Worm (Caenorhabditis elegans) whole organism, L4 larva: ENCODE results near the gene E04F6.9.

Experiments
- D1046.2 ChIP-seq: fragments of 200-800 bp; sonication (Bioruptor generic); IDR thresholded peaks from 2 replicates; pipeline ENCODE4 v1.3.6; 2022; ENCODE audit warnings: missing genetic modification characterization, missing compliant biosample characterization
- F10B5.3 ChIP-seq: sonication (generic microtip); optimal IDR thresholded peaks from 2 replicates; lab custom pipeline; 2016; ENCODE audit warnings: mild to moderate bottlenecking, missing genetic modification characterization, missing compliant biosample characterization
- F49E8.2 ChIP-seq: sonication (generic microtip); optimal IDR thresholded peaks from 2 replicates; lab custom pipeline; 2016; ENCODE audit warnings: missing compliant biosample characterization, mild to moderate bottlenecking, missing genetic modification characterization, borderline replicate concordance
- R02D3.7 ChIP-seq: fragments of 150-350 bp; sonication (generic microtip); optimal IDR thresholded peaks from 3 replicates; lab custom pipeline; 2014; ENCODE audit warnings: missing biosample characterization, missing genetic modification characterization
- T26A8.4 ChIP-seq: fragments of 200-800 bp; sonication (Bioruptor generic); IDR thresholded peaks from 2 replicates; pipeline ENCODE4 v1.3.6; 2022; ENCODE audit warnings: missing genetic modification characterization, missing compliant biosample characterization
- Y5F2A.4 ChIP-seq: fragments of 200-800 bp; sonication (Bioruptor generic); optimal IDR thresholded peaks from 2 replicates; lab custom pipeline; 2018; ENCODE audit warnings: mild to moderate bottlenecking, missing genetic modification characterization, missing compliant biosample characterization
- ZK546.5 ChIP-seq, 2 experiments: sonication (generic microtip); optimal IDR thresholded peaks; 2 replicates each; lab custom pipeline; 2017; ENCODE audit warnings: missing biosample characterization in 2 of 2, missing genetic modification characterization in 2 of 2
- aly-2 ChIP-seq: sonication (generic microtip); optimal IDR thresholded peaks from 2 replicates; lab custom pipeline; 2018; ENCODE audit warnings: missing biosample characterization, missing genetic modification characterization
- attf-4 ChIP-seq: sonication (generic microtip); optimal IDR thresholded peaks from 3 replicates; lab custom pipeline; 2017; ENCODE audit warnings: missing biosample characterization, missing genetic modification characterization
- ceh-20 ChIP-seq: fragments of 200-800 bp; sonication (Bioruptor generic); IDR thresholded peaks from 2 replicates; pipeline ENCODE4 v1.3.6; 2022; ENCODE audit warnings: missing genetic modification reagents, missing genetic modification characterization, missing compliant biosample characterization
- ceh-28 ChIP-seq: fragments of 150-350 bp; optimal IDR thresholded peaks from 2 replicates; lab custom pipeline; 2014; ENCODE audit warnings: missing biosample characterization, missing genetic modification reagents, missing genetic modification characterization
- ceh-32 ChIP-seq: sonication (generic microtip); optimal IDR thresholded peaks from 2 replicates; lab custom pipeline; 2016; ENCODE audit warnings: mild to moderate bottlenecking, missing genetic modification characterization, missing compliant biosample characterization; ENCODE audit not compliant: poor library complexity
- ceh-44 ChIP-seq: fragments of 200-800 bp; sonication (Bioruptor generic); IDR thresholded peaks from 2 replicates; pipeline ENCODE4 v1.3.6; 2022; ENCODE audit warnings: missing genetic modification reagents, missing genetic modification characterization, missing compliant biosample characterization
- ceh-62 ChIP-seq: sonication (generic microtip); optimal IDR thresholded peaks from 2 replicates; lab custom pipeline; 2017; ENCODE audit warnings: missing biosample characterization, missing genetic modification characterization
- ceh-82 ChIP-seq: sonication (generic microtip); optimal IDR thresholded peaks from 2 replicates; lab custom pipeline; 2017; ENCODE audit warnings: missing biosample characterization, missing genetic modification characterization
- daf-12 ChIP-seq: fragments of 150-350 bp; optimal IDR thresholded peaks from 2 replicates; lab custom pipeline; 2014; ENCODE audit warnings: missing biosample characterization, missing genetic modification reagents, missing genetic modification characterization
- daf-19 ChIP-seq: fragments of 200-800 bp; sonication (Bioruptor generic); conservative IDR thresholded peaks from 2 replicates; pipeline ENCODE4 v1.3.6; 2022; ENCODE audit warnings: missing genetic modification characterization, missing compliant biosample characterization
- dmd-6 ChIP-seq: fragments of 200-800 bp; sonication (Bioruptor generic); IDR thresholded peaks from 2 replicates; pipeline ENCODE4 v1.3.6; 2022; ENCODE audit warnings: missing genetic modification reagents, missing genetic modification characterization, missing compliant biosample characterization
- dmd-9 ChIP-seq: fragments of 200-800 bp; sonication (Bioruptor generic); IDR thresholded peaks from 2 replicates; pipeline ENCODE4 v1.3.6; 2022; ENCODE audit warnings: missing genetic modification reagents, missing genetic modification characterization, missing compliant biosample characterization
- hif-1 ChIP-seq, 2 experiments: sonication (generic microtip); optimal IDR thresholded peaks; 2 replicates each; lab custom pipeline; 2016 to 2017; ENCODE audit warnings: missing compliant biosample characterization in 2 of 2, missing genetic modification characterization in 2 of 2, missing genetic modification reagents in 2 of 2, missing genotype in 2 of 2, mild to moderate bottlenecking in 1 of 2
- jun-1 ChIP-seq: fragments of 150-350 bp; optimal IDR thresholded peaks from 2 replicates; lab custom pipeline; 2014; ENCODE audit warnings: missing biosample characterization, missing genetic modification reagents, missing genetic modification characterization
- lin-1 ChIP-seq: fragments of 200-800 bp; sonication (Bioruptor generic); IDR thresholded peaks from 2 replicates; pipeline ENCODE4 v1.3.6; 2022; ENCODE audit warnings: missing genetic modification reagents, missing genetic modification characterization, missing compliant biosample characterization
- lin-15B ChIP-seq: fragments of 150-350 bp; sonication (generic microtip); optimal IDR thresholded peaks from 3 replicates; lab custom pipeline; 2014; ENCODE audit warnings: missing biosample characterization, missing genetic modification characterization
- lin-39 ChIP-seq: fragments of 150-350 bp; optimal IDR thresholded peaks from 2 replicates; lab custom pipeline; 2014; ENCODE audit warnings: missing biosample characterization, missing genetic modification reagents, missing genetic modification characterization
- lir-3 ChIP-seq: sonication (generic microtip); optimal IDR thresholded peaks from 2 replicates; lab custom pipeline; 2016; ENCODE audit warnings: mild to moderate bottlenecking, missing genetic modification characterization, missing compliant biosample characterization
- madf-5 ChIP-seq, 2 experiments: fragments of 200-800 bp; sonication (Bioruptor generic); IDR thresholded peaks; 2 replicates each; pipeline ENCODE4 v1.3.6; 2022; ENCODE audit warnings: missing compliant biosample characterization in 2 of 2, missing genetic modification characterization in 2 of 2
- madf-9 ChIP-seq: fragments of 200-800 bp; sonication (Bioruptor generic); conservative IDR thresholded peaks from 2 replicates; pipeline ENCODE4 v1.3.6; 2022; ENCODE audit warnings: missing genetic modification reagents, missing genetic modification characterization, missing compliant biosample characterization
- mdl-1 ChIP-seq, 2 experiments: fragments of 150-350 bp in 1 of 2; sonication (generic microtip) in 1 of 2; optimal IDR thresholded peaks; 2 replicates each; lab custom pipeline; 2014 to 2017; ENCODE audit warnings: missing biosample characterization in 2 of 2, missing genetic modification characterization in 2 of 2
- mdt-29 ChIP-seq: fragments of 200-800 bp; sonication (Bioruptor generic); IDR thresholded peaks from 2 replicates; pipeline ENCODE4 v1.3.6; 2022; ENCODE audit warnings: missing genetic modification reagents, missing genetic modification characterization, missing compliant biosample characterization
- mxl-2 ChIP-seq: fragments of 200-800 bp; sonication (Bioruptor generic); conservative IDR thresholded peaks from 2 replicates; pipeline ENCODE4 v1.3.6; 2022; ENCODE audit warnings: missing genetic modification reagents, missing genetic modification characterization, missing compliant biosample characterization
- nhr-10 ChIP-seq: fragments of 150-350 bp; optimal IDR thresholded peaks from 2 replicates; lab custom pipeline; 2014; ENCODE audit warnings: missing biosample characterization, missing genetic modification characterization
- nhr-11 ChIP-seq: fragments of 150-350 bp; optimal IDR thresholded peaks from 2 replicates; lab custom pipeline; 2014; ENCODE audit warnings: missing biosample characterization, missing genetic modification characterization
- nhr-111 ChIP-seq: fragments of 200-800 bp; sonication (Bioruptor generic); optimal IDR thresholded peaks from 2 replicates; lab custom pipeline; 2018; ENCODE audit warnings: mild to moderate bottlenecking, missing genetic modification characterization, missing compliant biosample characterization
- nhr-28 ChIP-seq: fragments of 150-350 bp; optimal IDR thresholded peaks from 2 replicates; lab custom pipeline; 2014; ENCODE audit warnings: missing biosample characterization, missing genetic modification characterization
- nhr-6 ChIP-seq: fragments of 150-350 bp; optimal IDR thresholded peaks from 2 replicates; lab custom pipeline; 2014; ENCODE audit warnings: missing biosample characterization, missing genetic modification characterization
- php-3 ChIP-seq: fragments of 200-800 bp; sonication (Bioruptor generic); IDR thresholded peaks from 2 replicates; pipeline ENCODE4 v1.3.6; 2022; ENCODE audit warnings: missing genetic modification reagents, missing genetic modification characterization, missing compliant biosample characterization
- pqm-1 ChIP-seq: sonication (generic microtip); optimal IDR thresholded peaks from 2 replicates; lab custom pipeline; 2017; ENCODE audit warnings: missing biosample characterization, missing genetic modification characterization
- rbr-2 ChIP-seq: sonication (generic microtip); optimal IDR thresholded peaks from 2 replicates; lab custom pipeline; 2016; ENCODE audit warnings: missing genotype, missing genetic modification characterization, missing compliant biosample characterization
- set-16 ChIP-seq: fragments of 200-800 bp; sonication (Bioruptor generic); IDR thresholded peaks from 2 replicates; pipeline ENCODE4 v1.3.6; 2022; ENCODE audit warnings: missing genetic modification reagents, missing genetic modification characterization, missing compliant biosample characterization
- skn-1 ChIP-seq: fragments of 150-350 bp; optimal IDR thresholded peaks from 2 replicates; lab custom pipeline; 2014; ENCODE audit warnings: missing biosample characterization, missing genetic modification characterization
- snpc-1.2 ChIP-seq: fragments of 200-800 bp; sonication (Bioruptor generic); IDR thresholded peaks from 2 replicates; pipeline ENCODE4 v1.3.6; 2022; ENCODE audit warnings: missing genetic modification reagents, missing genetic modification characterization, missing compliant biosample characterization
- snpc-4 ChIP-seq: fragments of 150-350 bp; optimal IDR thresholded peaks from 2 replicates; lab custom pipeline; 2014; ENCODE audit warnings: missing biosample characterization, missing genetic modification characterization
- spr-3 ChIP-seq: fragments of 200-800 bp; sonication (Bioruptor generic); optimal IDR thresholded peaks from 2 replicates; lab custom pipeline; 2018; ENCODE audit warnings: mild to moderate bottlenecking, missing genetic modification characterization, missing compliant biosample characterization
- unc-130 ChIP-seq: sonication (generic microtip); optimal IDR thresholded peaks from 2 replicates; lab custom pipeline; 2016; ENCODE audit warnings: missing genetic modification reagents, missing genetic modification characterization, missing compliant biosample characterization
- unc-62 ChIP-seq, 3 experiments: fragments of 150-350 bp in 1 of 3; sonication (generic microtip); optimal IDR thresholded peaks in 2 of 3; peaks in 1 of 3; 1 replicate in 1 of 3; 2 replicates in 2 of 3; lab custom pipeline; 2014 to 2017; ENCODE audit warnings: missing biosample characterization in 3 of 3, missing genetic modification characterization in 3 of 3, missing genetic modification reagents in 3 of 3, missing genotype in 1 of 3
- vab-7 ChIP-seq: fragments of 200-800 bp; sonication (Bioruptor generic); IDR thresholded peaks from 2 replicates; pipeline ENCODE4 v1.3.6; 2022; ENCODE audit warnings: missing genetic modification reagents, missing genetic modification characterization, missing compliant biosample characterization
- zfp-3 ChIP-seq: fragments of 200-800 bp; sonication (Bioruptor generic); conservative IDR thresholded peaks from 2 replicates; pipeline ENCODE4 v1.3.6; 2022; ENCODE audit warnings: missing genetic modification reagents, missing genetic modification characterization, missing compliant biosample characterization
- zip-11 ChIP-seq: fragments of 200-800 bp; sonication (Bioruptor generic); IDR thresholded peaks from 2 replicates; pipeline ENCODE4 v1.3.6; 2022; ENCODE audit warnings: missing genetic modification characterization, missing compliant biosample characterization
- zip-2 ChIP-seq: fragments of 150-350 bp; optimal IDR thresholded peaks from 2 replicates; lab custom pipeline; 2014; ENCODE audit warnings: missing biosample characterization, missing genetic modification characterization

The E04F6.9 gene

ce11 chrII:7183493-7184272 lies 28.3 kb downstream of the E04F6.9 start, which contains the start of gene pdl-1 (continued):
- no peak for TF ChIP-seq ceh-62 (tag; lab: Kevin White, UChicago)
- peak; percentile 63; the same call in 1 of the 2 replicates for TF ChIP-seq zfp-3 (GFP tag; lab: Robert Waterston, UW)
- TF ChIP-seq madf-9 = peak; percentile 76
- peak in 1 of 2 experiments; percentile 69 for TF ChIP-seq hif-1 (tag; optimal IDR thresholded peaks at IDR 0.05; lab: Kevin White, UChicago)
- no peak for TF ChIP-seq jun-1
- TF ChIP-seq rbr-2 = peak; percentile 84
- TF ChIP-seq mxl-2 = no peak; the same call in 1 of the 2 replicates
- peak; percentile 77 for TF ChIP-seq ceh-44
- peak; percentile 85 for TF ChIP-seq D1046.2 (GFP tag; lab: Robert Waterston, UW)
- peak; percentile 54; the same call in 1 of the 2 replicates for TF ChIP-seq set-16 (GFP tag; lab: Robert Waterston, UW)
- no peak for TF ChIP-seq ZK546.5 (tag; optimal IDR thresholded peaks at IDR 0.05; lab: Kevin White, UChicago)
- TF ChIP-seq mdt-29 (GFP tag; lab: Robert Waterston, UW) = peak; percentile 85
- TF ChIP-seq lir-3 (tag; lab: Kevin White, UChicago) = peak; percentile 94
- peak; percentile 86 for TF ChIP-seq snpc-1.2
- peak; percentile 57 for TF ChIP-seq unc-130 (GFP tag; lab: Kevin White, UChicago)
- no peak for TF ChIP-seq ceh-28 (tag; lab: Kevin White, UChicago)
- TF ChIP-seq mdl-1 (tag; optimal IDR thresholded peaks at IDR 0.05; lab: Kevin White, UChicago) = peak in 1 of 2 experiments; percentile 7
- TF ChIP-seq snpc-4 (tag; lab: Kevin White, UChicago) = no peak
- peak; percentile 73 for TF ChIP-seq zip-2
- TF ChIP-seq vab-7 = peak; percentile 96
- TF ChIP-seq dmd-9 = peak; percentile 81
- TF ChIP-seq pqm-1 (tag; lab: Kevin White, UChicago) = no peak
- TF ChIP-seq zip-11 (GFP tag; lab: Robert Waterston, UW) = peak; percentile 55; the same call in 1 of the 2 replicates
- peak; percentile 69 for TF ChIP-seq F10B5.3 (tag; lab: Kevin White, UChicago)
- peak; percentile 74; the same call in 1 of the 2 replicates for TF ChIP-seq ceh-20 (GFP tag; lab: Robert Waterston, UW)
- peak; percentile 91 for TF ChIP-seq nhr-111 (GFP tag; lab: Kevin White, UChicago)
- peak; percentile 76 for TF ChIP-seq F49E8.2
- peak; percentile 73 for TF ChIP-seq dmd-6 (GFP tag; lab: Robert Waterston, UW)
- TF ChIP-seq nhr-10 (tag; lab: Kevin White, UChicago) = no peak
- peak; percentile 28 for TF ChIP-seq attf-4 (tag; lab: Kevin White, UChicago)
- no peak for TF ChIP-seq daf-12 (tag; lab: Kevin White, UChicago)
- no peak for TF ChIP-seq lin-15B (tag; lab: Kevin White, UChicago)
- TF ChIP-seq lin-1 = peak; percentile 94
- TF ChIP-seq nhr-11 (tag; lab: Kevin White, UChicago) = peak; percentile 57
- TF ChIP-seq spr-3 = peak; percentile 77
- peak in 1 of 2 experiments; percentile 89 for TF ChIP-seq unc-62 (GFP tag; optimal IDR thresholded peaks at IDR 0.05 in 1 of 2; lab: Kevin White, UChicago)
- TF ChIP-seq unc-62 (tag; optimal IDR thresholded peaks at IDR 0.05; lab: Kevin White, UChicago) = peak; percentile 11
- TF ChIP-seq aly-2 (tag; lab: Kevin White, UChicago) = no peak
- peak; percentile 74 to 96; a peak in 3 of 4 replicates for TF ChIP-seq madf-5 (GFP tag; IDR thresholded peaks at IDR 0.05; lab: Robert Waterston, UW)
- TF ChIP-seq php-3 (GFP tag; lab: Robert Waterston, UW) = peak; percentile 80
- TF ChIP-seq ceh-82 (tag; lab: Kevin White, UChicago) = no peak
- peak; percentile 18 for TF ChIP-seq nhr-28
- TF ChIP-seq R02D3.7 (tag; lab: Kevin White, UChicago) = no peak
- peak; percentile 93 for TF ChIP-seq T26A8.4 (GFP tag; lab: Robert Waterston, UW)
- TF ChIP-seq Y5F2A.4 = peak; percentile 94
- peak; percentile 96 for TF ChIP-seq daf-19
- no peak for TF ChIP-seq skn-1 (tag; lab: Kevin White, UChicago)
- TF ChIP-seq ceh-32 (tag; lab: Kevin White, UChicago) = peak; percentile 51
- TF ChIP-seq lin-39 = no peak
- peak; percentile 46 for TF ChIP-seq nhr-6
